Fruit fly (Drosophila melanogaster): ENCODE data around the gene Sarm.

Gene Sarm

dm6 chr3L:8076160-8076559 lies 12.5 kb downstream of the Sarm start (continued):
- TF ChIP-seq kay (GFP tag; optimal IDR thresholded peaks at IDR 0.05) (peak; percentile 12), CG16813 (GFP tag; IDR thresholded peaks at IDR 0.05; ENCODE audit: partially characterized antibody) (no peak), CG10267 (tag; optimal IDR thresholded peaks at IDR 0.05) (no peak), Meics (GFP tag; optimal IDR thresholded peaks at IDR 0.05) (peak; percentile 1), grau (tag; optimal IDR thresholded peaks at IDR 0.05) (peak; percentile 58), YL-1 (GFP tag; optimal IDR thresholded peaks at IDR 0.05) (no peak), row (GFP tag; IDR thresholded peaks at IDR 0.05) (peak; percentile 46; the same call in 2 of the 3 replicates), CG9437 (GFP tag; optimal IDR thresholded peaks at IDR 0.05) (peak; percentile 3), pum (GFP tag; optimal IDR thresholded peaks at IDR 0.05) (no peak), CG3838 (GFP tag; optimal IDR thresholded peaks at IDR 0.05) (no peak), CG4328 (GFP tag; optimal IDR thresholded peaks at IDR 0.05) (no peak), CG13624 (GFP tag; optimal IDR thresholded peaks at IDR 0.05) (peak; percentile 5), CG4820 (GFP tag; optimal IDR thresholded peaks at IDR 0.05) (peak; percentile 5), lab (GFP tag; optimal IDR thresholded peaks at IDR 0.05) (peak; percentile 32), CG13424 (tag; optimal IDR thresholded peaks at IDR 0.05) (no peak), gem (tag; optimal IDR thresholded peaks at IDR 0.05) (peak; percentile 38), nmo (GFP tag; optimal IDR thresholded peaks at IDR 0.05) (peak; percentile 11), caup (GFP tag; optimal IDR thresholded peaks at IDR 0.05; ENCODE audit: severe bottlenecking) (peak; percentile 4), trh (GFP tag; optimal IDR thresholded peaks at IDR 0.05) (no peak), sug (tag; optimal IDR thresholded peaks at IDR 0.05) (no peak), CG8765 (GFP tag; IDR thresholded peaks at IDR 0.05) (no peak), mam (GFP tag; optimal IDR thresholded peaks at IDR 0.05) (peak; percentile 0), vvl (GFP tag; IDR thresholded peaks at IDR 0.05) (no peak), CG18262 (tag; optimal IDR thresholded peaks at IDR 0.05) (peak; percentile 15), dpn (GFP tag; optimal IDR thresholded peaks at IDR 0.05) (peak in 1 of 2 experiments; percentile 21), phol (tag; optimal IDR thresholded peaks at IDR 0.05) (peak; percentile 28), CG11695 (GFP tag; IDR thresholded peaks at IDR 0.05) (0 out of 3 replicates have a peak, but pooled peaks have one; percentile 9), CG10979 (tag; optimal IDR thresholded peaks at IDR 0.05) (peak; percentile 16)

DNA sequence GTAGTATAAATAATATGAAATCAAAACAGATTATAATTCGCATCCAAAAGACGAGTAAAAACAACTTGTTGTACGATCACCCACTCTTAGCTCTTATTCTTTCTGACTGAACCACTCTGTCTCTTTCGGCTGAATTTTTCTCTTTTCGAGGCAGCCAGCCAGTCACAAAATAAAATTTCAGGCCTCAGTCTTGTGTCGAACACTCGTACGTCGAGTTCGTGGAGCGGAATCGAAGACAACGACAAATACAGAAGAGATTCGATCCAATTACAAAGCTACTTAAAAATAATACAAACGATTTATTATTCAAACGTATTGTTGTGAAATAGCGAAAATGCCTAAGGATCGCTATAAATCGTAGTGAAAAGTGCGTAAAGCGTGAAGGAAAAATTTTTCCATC lies 13.5 kb downstream of the Sarm start:
- peak; percentile 58; the same call in 1 of the 2 replicates for TF ChIP-seq chm (GFP tag; IDR thresholded peaks at IDR 0.05)
- peak; percentile 39 for TF ChIP-seq Nf-YC (tag; optimal IDR thresholded peaks at IDR 0.05)
- TF ChIP-seq grau (tag; optimal IDR thresholded peaks at IDR 0.05): peak; percentile 10
- TF ChIP-seq CG15269 (tag; optimal IDR thresholded peaks at IDR 0.05): peak; percentile 46
- peak; percentile 16 for TF ChIP-seq mirr (GFP tag; optimal IDR thresholded peaks at IDR 0.05)
- peak; percentile 95 for TF ChIP-seq Jarid2 (GFP tag; optimal IDR thresholded peaks at IDR 0.05)
- TF ChIP-seq ind (GFP tag; optimal IDR thresholded peaks at IDR 0.05): no peak
- TF ChIP-seq Trl (optimal IDR thresholded peaks at IDR 0.05): peak; percentile 49 to 73
- TF ChIP-seq Trl (GFP tag; optimal IDR thresholded peaks at IDR 0.05): peak; percentile 16
- no peak for TF ChIP-seq CG18764 (GFP tag; optimal IDR thresholded peaks at IDR 0.05)
- TF ChIP-seq amos (GFP tag; IDR thresholded peaks at IDR 0.05; ENCODE audit: partially characterized antibody): no peak; the same call in 1 of the 2 replicates
- TF ChIP-seq CG7987 (GFP tag; optimal IDR thresholded peaks at IDR 0.05): peak; percentile 19
- TF ChIP-seq CG3995 (GFP tag; optimal IDR thresholded peaks at IDR 0.05): no peak
- TF ChIP-seq CG2199 (GFP tag; IDR thresholded peaks at IDR 0.05): peak; percentile 86; the same call in 1 of the 3 replicates
- TF ChIP-seq Nf-YB (GFP tag; optimal IDR thresholded peaks at IDR 0.05): peak; percentile 25
- no peak for TF ChIP-seq bigmax (GFP tag; optimal IDR thresholded peaks at IDR 0.05)
- 0 out of 2 replicates have a peak, but pooled peaks have one; percentile 28 for TF ChIP-seq CG13287 (GFP tag; IDR thresholded peaks at IDR 0.05; ENCODE audit: partially characterized antibody)
- TF ChIP-seq Asciz (GFP tag; optimal IDR thresholded peaks at IDR 0.05): peak; percentile 13
- TF ChIP-seq sd (tag; optimal IDR thresholded peaks at IDR 0.05): peak; percentile 14
- TF ChIP-seq bbx (GFP tag; IDR thresholded peaks at IDR 0.05; ENCODE audit: partially characterized antibody): peak; percentile 40; the same call in 1 of the 2 replicates
- no peak for TF ChIP-seq Sin3A (optimal IDR thresholded peaks at IDR 0.05)
- TF ChIP-seq CG15514 (GFP tag; optimal IDR thresholded peaks at IDR 0.05): peak; percentile 11
- TF ChIP-seq nom (GFP tag; optimal IDR thresholded peaks at IDR 0.05): peak; percentile 66
- TF ChIP-seq CrebB (tag; optimal IDR thresholded peaks at IDR 0.05): peak; percentile 15

All from whole organism, embryonic.